Worm (Caenorhabditis elegans): ENCODE data around the gene Y54H5A.2.

DNA sequence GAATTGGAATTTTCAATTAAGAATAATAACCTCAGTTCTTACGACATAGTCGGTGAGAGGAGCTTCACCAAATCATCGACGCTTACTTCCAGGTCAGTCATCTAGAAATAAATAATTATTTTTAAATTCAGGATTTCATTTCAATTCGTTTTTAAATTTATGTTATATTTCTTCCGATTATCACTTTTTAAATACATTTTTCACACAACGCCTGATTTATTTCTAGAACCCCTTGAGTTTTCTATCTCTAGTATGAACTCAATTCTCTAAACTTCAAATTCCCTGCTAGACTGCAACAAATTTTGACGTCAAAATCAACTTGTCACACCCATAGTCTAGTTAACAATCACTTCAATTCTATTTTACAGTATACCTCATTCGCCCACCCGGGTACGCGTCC lies at the start of gene Y54H5A.2:
- TF ChIP-seq sea-1 (GFP tag; conservative IDR thresholded peaks at IDR 0.05) (no peak), ama-1 (optimal IDR thresholded peaks at IDR 0.05) (no peak), flt-1 (GFP tag; IDR thresholded peaks at IDR 0.05) (no peak), scrt-1 (GFP tag; IDR thresholded peaks at IDR 0.05) (no peak), ceh-13 (GFP tag; optimal IDR thresholded peaks at IDR 0.05) (no peak), ets-7 (tag; optimal IDR thresholded peaks at IDR 0.05) (no peak), aly-1 (tag; optimal IDR thresholded peaks at IDR 0.05) (no peak), pes-1 (GFP tag; IDR thresholded peaks at IDR 0.05) (no peak), tbx-37 (GFP tag; conservative IDR thresholded peaks at IDR 0.05) (no peak), tra-4 (tag; optimal IDR thresholded peaks at IDR 0.05) (no peak), hnd-1 (tag; optimal IDR thresholded peaks at IDR 0.05) (no peak)

Measured in whole organism, early embryonic.